Fruit fly (Drosophila melanogaster): Measurements from ENCODE around the gene Prestin.

DNA sequence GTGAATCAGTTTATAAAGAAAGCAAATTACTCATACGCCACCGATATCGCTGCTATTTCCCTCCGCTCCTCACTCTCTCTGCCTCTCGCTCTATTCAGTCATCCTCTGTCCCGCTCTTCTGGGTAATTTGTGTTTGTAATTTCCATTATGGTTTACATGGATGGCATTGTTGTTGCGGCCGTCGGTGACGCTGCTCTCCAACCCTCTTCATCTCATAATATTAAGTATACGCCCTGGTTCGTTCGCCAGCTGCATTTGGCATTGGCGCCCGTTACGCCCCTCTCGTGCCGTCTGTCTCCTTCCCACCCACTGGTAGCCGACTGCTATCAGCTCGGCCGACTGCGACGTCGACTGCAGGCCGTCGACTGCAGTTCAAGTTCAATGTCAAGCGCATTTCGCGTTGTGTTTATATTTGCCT, 39.7 kb upstream of the Prestin start:
- TF ChIP-seq Dll (GFP tag; IDR thresholded peaks at IDR 0.05; ENCODE audit: partially characterized antibody) = no peak
- no peak for TF ChIP-seq Sin3A (optimal IDR thresholded peaks at IDR 0.05)
- no peak for TF ChIP-seq CG18011 (GFP tag; optimal IDR thresholded peaks at IDR 0.05)
- no peak for TF ChIP-seq ham (GFP tag; IDR thresholded peaks at IDR 0.05)
- TF ChIP-seq CG10565 (GFP tag; optimal IDR thresholded peaks at IDR 0.05) = no peak
- TF ChIP-seq Elba2 (GFP tag; optimal IDR thresholded peaks at IDR 0.05) = no peak
- no peak for TF ChIP-seq NC2β (GFP tag; optimal IDR thresholded peaks at IDR 0.05)
- no peak for TF ChIP-seq tx (GFP tag; optimal IDR thresholded peaks at IDR 0.05)
- no peak for TF ChIP-seq usp (GFP tag; optimal IDR thresholded peaks at IDR 0.05)
- TF ChIP-seq H15 (GFP tag; IDR thresholded peaks at IDR 0.05) = no peak
